Fruit fly (Drosophila melanogaster) S2 (cell line): ENCODE measurements around the gene CG14323.

Experiments used
- CG8478 ChIP-seq: fragments of >200 bp; optimal IDR thresholded peaks from 2 replicates; lab custom pipeline; 2018
- CTCF ChIP-seq, 2 experiments: fragments of >200 bp; optimal IDR thresholded peaks; 2 replicates each; lab custom pipeline; 2018

dm6 chr3R:17595084-17595483 is 26.8 kb downstream of the CG14323 start, which contains the start of gene Sgs5:
- TF ChIP-seq CTCF (optimal IDR thresholded peaks at IDR 0.05; lab: Kevin White, UChicago) (no peak), CG8478 (lab: Kevin White, UChicago) (no peak)
